Worm (Caenorhabditis elegans) whole organism, young adult: ENCODE data around the gene K10G6.9.
A peak's percentile ranks its signal among the peaks of the same experiment; 100 is the strongest.

Experiments used
- F10E7.11 ChIP-seq: sonication (generic microtip); optimal IDR thresholded peaks from 2 replicates; lab custom pipeline; 2017; ENCODE audit warnings: mild to moderate bottlenecking, missing genetic modification characterization, moderate library complexity, missing compliant biosample characterization
- F39B2.1 ChIP-seq: fragments of 200-800 bp; sonication (Bioruptor generic); IDR thresholded peaks from 2 replicates; pipeline ENCODE4 v1.3.6; 2022; ENCODE audit warnings: missing genetic modification reagents, missing genetic modification characterization, missing compliant biosample characterization
- F52B5.7 ChIP-seq: sonication (generic microtip); optimal IDR thresholded peaks from 2 replicates; lab custom pipeline; 2016; ENCODE audit warnings: mild to moderate bottlenecking, missing genetic modification characterization, missing compliant biosample characterization
- K11D2.4 ChIP-seq: fragments of 200-800 bp; sonication (Bioruptor generic); IDR thresholded peaks from 2 replicates; pipeline ENCODE4 v1.3.6; 2022; ENCODE audit warnings: missing genetic modification reagents, missing genetic modification characterization, missing compliant biosample characterization
- ama-1 ChIP-seq, 3 experiments: fragments of 150-350 bp in 1 of 3; sonication (generic microtip) in 2 of 3; optimal IDR thresholded peaks; 2 replicates each; lab custom pipeline; 2014 to 2018; ENCODE audit warnings: missing biosample characterization in 2 of 3, missing genetic modification characterization in 2 of 3, missing genetic modification reagents in 2 of 3
- attf-3 ChIP-seq: fragments of 200-800 bp; sonication (Bioruptor generic); conservative IDR thresholded peaks from 2 replicates; pipeline ENCODE4 v1.3.6; 2022; ENCODE audit warnings: missing genetic modification reagents, missing genetic modification characterization, missing compliant biosample characterization
- attf-5 ChIP-seq: fragments of 200-800 bp; sonication (Bioruptor generic); optimal IDR thresholded peaks from 2 replicates; lab custom pipeline; 2018; ENCODE audit warnings: mild to moderate bottlenecking, missing genetic modification characterization, missing compliant biosample characterization
- bed-2 ChIP-seq: fragments of 200-800 bp; sonication (Bioruptor generic); IDR thresholded peaks from 2 replicates; pipeline ENCODE4 v1.3.6; 2022; ENCODE audit warnings: missing genetic modification reagents, missing genetic modification characterization, missing compliant biosample characterization
- ccch-3 ChIP-seq: fragments of 200-800 bp; sonication (Bioruptor generic); optimal IDR thresholded peaks from 2 replicates; lab custom pipeline; 2018; ENCODE audit warnings: mild to moderate bottlenecking, missing genetic modification characterization, missing compliant biosample characterization
- cebp-1 ChIP-seq, 2 experiments: fragments of 200-800 bp in 1 of 2; sonication (Bioruptor generic) in 1 of 2; sonication (generic microtip) in 1 of 2; IDR thresholded peaks in 1 of 2; optimal IDR thresholded peaks in 1 of 2; 2 replicates each; pipeline versions ENCODE4 v1.3.6 to Lab custom; 2017 to 2022; ENCODE audit warnings: missing compliant biosample characterization in 2 of 2, missing genetic modification characterization in 2 of 2, mild to moderate bottlenecking in 1 of 2, missing genetic modification reagents in 1 of 2, moderate library complexity in 1 of 2
- ceh-27 ChIP-seq: fragments of 200-800 bp; sonication (Bioruptor generic); optimal IDR thresholded peaks from 2 replicates; lab custom pipeline; 2018; ENCODE audit warnings: mild to moderate bottlenecking, missing genetic modification characterization, moderate library complexity, missing compliant biosample characterization
- egrh-3 ChIP-seq: fragments of 200-800 bp; sonication (Bioruptor generic); IDR thresholded peaks from 2 replicates; pipeline ENCODE4 v1.3.6; 2022; ENCODE audit warnings: missing genetic modification reagents, missing genetic modification characterization, missing compliant biosample characterization
- ekl-4 ChIP-seq: fragments of 200-800 bp; sonication (Bioruptor generic); IDR thresholded peaks from 2 replicates; pipeline ENCODE4 v1.3.6; 2022; ENCODE audit warnings: missing genetic modification reagents, missing genetic modification characterization, missing compliant biosample characterization
- fkh-3 ChIP-seq: sonication (generic microtip); optimal IDR thresholded peaks from 2 replicates; lab custom pipeline; 2016; ENCODE audit warnings: mild to moderate bottlenecking, missing genetic modification characterization, missing compliant biosample characterization
- lin-26 ChIP-seq: fragments of 200-800 bp; sonication (Bioruptor generic); IDR thresholded peaks from 2 replicates; pipeline ENCODE4 v1.3.6; 2022; ENCODE audit warnings: missing genetic modification reagents, missing genetic modification characterization, missing compliant biosample characterization
- lin-35 ChIP-seq, 3 experiments: fragments of 150-350 bp in 2 of 3; sonication (generic microtip) in 1 of 3; optimal IDR thresholded peaks; 2 replicates each; lab custom pipeline; 2014 to 2018; ENCODE audit warnings: missing biosample characterization in 3 of 3, missing genetic modification characterization in 3 of 3, missing genetic modification reagents in 3 of 3
- lin-40 ChIP-seq: sonication (generic microtip); optimal IDR thresholded peaks from 2 replicates; lab custom pipeline; 2016; ENCODE audit warnings: missing genetic modification characterization, mild to moderate bottlenecking, missing compliant biosample characterization, missing genotype, missing genetic modification reagents
- madf-8 ChIP-seq: fragments of 200-800 bp; sonication (Bioruptor generic); conservative IDR thresholded peaks from 2 replicates; pipeline ENCODE4 v1.3.6; 2022; ENCODE audit warnings: missing genetic modification reagents, missing genetic modification characterization, missing compliant biosample characterization
- mcd-1 ChIP-seq: fragments of 200-800 bp; sonication (Bioruptor generic); IDR thresholded peaks from 2 replicates; pipeline ENCODE4 v1.3.6; 2022; ENCODE audit warnings: missing genetic modification reagents, missing genetic modification characterization, missing compliant biosample characterization
- mel-28 ChIP-seq: sonication (generic microtip); optimal IDR thresholded peaks from 2 replicates; lab custom pipeline; 2016; ENCODE audit warnings: borderline replicate concordance, mild to moderate bottlenecking, missing genetic modification characterization, missing compliant biosample characterization
- nfyb-1 ChIP-seq: fragments of 200-800 bp; sonication (Bioruptor generic); IDR thresholded peaks from 2 replicates; pipeline ENCODE4 v1.3.6; 2022; ENCODE audit warnings: missing genetic modification reagents, missing genetic modification characterization, missing compliant biosample characterization
- nhr-120 ChIP-seq: fragments of 200-800 bp; sonication (Bioruptor generic); IDR thresholded peaks from 2 replicates; pipeline ENCODE4 v1.3.6; 2022; ENCODE audit warnings: missing genetic modification characterization, missing compliant biosample characterization
- nhr-90 ChIP-seq: sonication (generic microtip); optimal IDR thresholded peaks from 2 replicates; lab custom pipeline; 2016; ENCODE audit warnings: missing genotype, mild to moderate bottlenecking, missing genetic modification characterization, missing compliant biosample characterization
- rpc-1 ChIP-seq, 2 experiments: fragments of 150-350 bp in 1 of 2; sonication (generic microtip) in 1 of 2; optimal IDR thresholded peaks; 2 replicates each; lab custom pipeline; 2014 to 2018; ENCODE audit warnings: missing biosample characterization in 1 of 2, missing genetic modification characterization in 1 of 2, missing genetic modification reagents in 1 of 2, missing genotype in 1 of 2
- sea-2 ChIP-seq: fragments of 200-800 bp; sonication (Bioruptor generic); IDR thresholded peaks from 2 replicates; pipeline ENCODE4 v1.3.6; 2022; ENCODE audit warnings: missing genetic modification characterization, missing compliant biosample characterization
- snpc-4 ChIP-seq, 5 experiments: fragments of 150-350 bp in 1 of 5; sonication (generic microtip) in 4 of 5; optimal IDR thresholded peaks; 2 replicates each; lab custom pipeline; 2014 to 2018; ENCODE audit warnings: missing genetic modification characterization in 5 of 5, missing biosample characterization in 3 of 5, antibody characterized with exemption in 2 of 5, mild to moderate bottlenecking in 2 of 5, missing compliant biosample characterization in 2 of 5, missing genotype in 2 of 5, moderate library complexity in 2 of 5, missing genetic modification reagents in 1 of 5
- sptf-2 ChIP-seq: fragments of 200-800 bp; sonication (Bioruptor generic); optimal IDR thresholded peaks from 2 replicates; lab custom pipeline; 2018; ENCODE audit warnings: mild to moderate bottlenecking, missing genetic modification characterization, missing compliant biosample characterization
- tbp1 ChIP-seq: fragments of 200-800 bp; sonication (Bioruptor generic); optimal IDR thresholded peaks from 2 replicates; lab custom pipeline; 2018; ENCODE audit warnings: mild to moderate bottlenecking, missing genetic modification characterization, missing compliant biosample characterization
- zfh-2 ChIP-seq: fragments of 200-800 bp; sonication (Bioruptor generic); conservative IDR thresholded peaks from 2 replicates; pipeline ENCODE4 v1.3.6; 2022; ENCODE audit warnings: missing genetic modification reagents, missing genetic modification characterization, missing compliant biosample characterization
- ztf-18 ChIP-seq: sonication (generic microtip); optimal IDR thresholded peaks from 2 replicates; lab custom pipeline; 2016; ENCODE audit warnings: missing genotype, mild to moderate bottlenecking, missing genetic modification characterization, missing compliant biosample characterization
- ztf-6 ChIP-seq: fragments of 200-800 bp; sonication (Bioruptor generic); IDR thresholded peaks from 2 replicates; pipeline ENCODE4 v1.3.6; 2022; ENCODE audit warnings: missing genetic modification reagents, missing genetic modification characterization, missing compliant biosample characterization

K10G6.9 gene

ce11 chrII:3960276-3960675 lies 11.8 kb upstream of the K10G6.9 start:
- TF ChIP-seq lin-35 (GFP tag; optimal IDR thresholded peaks at IDR 0.05; lab: Kevin White, UChicago), result peak in 1 of 3 experiments; percentile 7
- TF ChIP-seq ekl-4 (GFP tag; lab: Robert Waterston, UW), result no peak
- TF ChIP-seq fkh-3 (tag; lab: Kevin White, UChicago), result no peak
- peak; percentile 18 for TF ChIP-seq ceh-27 (GFP tag; lab: Kevin White, UChicago)

ce11 chrII:3961256-3961655 lies 10.8 kb upstream of the K10G6.9 start:
- TF ChIP-seq ztf-6 (GFP tag; lab: Robert Waterston, UW) (no peak), mel-28 (tag; lab: Kevin White, UChicago) (no peak), nfyb-1 (GFP tag; lab: Robert Waterston, UW) (no peak), cebp-1 (GFP tag; IDR thresholded peaks at IDR 0.05; lab: Robert Waterston, UW) (no peak), cebp-1 (tag; optimal IDR thresholded peaks at IDR 0.05; lab: Kevin White, UChicago) (no peak), madf-8 (GFP tag; lab: Robert Waterston, UW) (no peak), ama-1 (optimal IDR thresholded peaks at IDR 0.05; lab: Kevin White, UChicago) (no peak), ama-1 (GFP tag; optimal IDR thresholded peaks at IDR 0.05; lab: Kevin White, UChicago) (no peak), ztf-18 (tag; lab: Kevin White, UChicago) (no peak), egrh-3 (GFP tag; lab: Robert Waterston, UW) (no peak), F10E7.11 (tag; lab: Kevin White, UChicago) (no peak), fkh-3 (tag; lab: Kevin White, UChicago) (no peak), K11D2.4 (no peak), attf-5 (GFP tag; lab: Kevin White, UChicago) (no peak), F39B2.1 (GFP tag; lab: Robert Waterston, UW) (no peak), nhr-90 (tag; lab: Kevin White, UChicago) (no peak), snpc-4 (GFP tag; optimal IDR thresholded peaks at IDR 0.05; lab: Kevin White, UChicago) (no peak), snpc-4 (tag; optimal IDR thresholded peaks at IDR 0.05; lab: Kevin White, UChicago) (no peak), ccch-3 (GFP tag; lab: Kevin White, UChicago) (no peak), bed-2 (GFP tag; lab: Robert Waterston, UW) (no peak), attf-3 (no peak), rpc-1 (optimal IDR thresholded peaks at IDR 0.05; lab: Kevin White, UChicago) (no peak), rpc-1 (tag; optimal IDR thresholded peaks at IDR 0.05; lab: Kevin White, UChicago) (no peak)
- TF ChIP-seq, all 124 proteins: peak for 0

- 0 out of 2 replicates have a peak, but pooled peaks have one; percentile 33 for TF ChIP-seq mcd-1
- peak; percentile 87 for TF ChIP-seq zfh-2
- peak; percentile 85 for TF ChIP-seq egrh-3 (GFP tag; lab: Robert Waterston, UW)
- TF ChIP-seq lin-40, result no peak
- TF ChIP-seq sptf-2 (GFP tag; lab: Kevin White, UChicago), result peak; percentile 25
- 0 out of 2 replicates have a peak, but pooled peaks have one; percentile 23 for TF ChIP-seq nfyb-1 (GFP tag; lab: Robert Waterston, UW)
- no peak for TF ChIP-seq tbp1
- TF ChIP-seq sea-2 (GFP tag; lab: Robert Waterston, UW), result peak; percentile 11; the same call in 1 of the 2 replicates
- no peak for TF ChIP-seq nhr-120 (GFP tag; lab: Robert Waterston, UW)
- TF ChIP-seq lin-26 (GFP tag; lab: Robert Waterston, UW), result 0 out of 2 replicates have a peak, but pooled peaks have one; percentile 32
- TF ChIP-seq F52B5.7, result peak; percentile 38
These were observed 7.7 kb upstream of the K10G6.9 start for ce11 chrII:3964302-3964885.
